Fruit fly (Drosophila melanogaster): ENCODE results near the gene Cp15.

Cp15 gene

dm6 chr3L:8689675-8690074 lies 38.6 kb upstream of the Cp15 start (continued):
- peak; percentile 42 for TF ChIP-seq fd3F (GFP tag; optimal IDR thresholded peaks at IDR 0.05)
- no peak for TF ChIP-seq dmrt11E (tag; optimal IDR thresholded peaks at IDR 0.05)
- no peak for TF ChIP-seq CG2875 (GFP tag; optimal IDR thresholded peaks at IDR 0.05)
- no peak for TF ChIP-seq gro (GFP tag; optimal IDR thresholded peaks at IDR 0.05)
- no peak for TF ChIP-seq CG7271 (tag; optimal IDR thresholded peaks at IDR 0.05)
- TF ChIP-seq dm (GFP tag; optimal IDR thresholded peaks at IDR 0.05), result no peak
- no peak for TF ChIP-seq CG10431 (GFP tag; optimal IDR thresholded peaks at IDR 0.05)
- TF ChIP-seq HLH4C (GFP tag; IDR thresholded peaks at IDR 0.05; ENCODE audit: partially characterized antibody), result no peak
- TF ChIP-seq B-H2 (GFP tag; optimal IDR thresholded peaks at IDR 0.05), result peak; percentile 34
- TF ChIP-seq zen (tag; optimal IDR thresholded peaks at IDR 0.05), result no peak
- no peak for TF ChIP-seq CG10366 (GFP tag; IDR thresholded peaks at IDR 0.05)
- TF ChIP-seq CG17361 (GFP tag; IDR thresholded peaks at IDR 0.05), result 0 out of 3 replicates have a peak, but pooled peaks have one; percentile 25
- no peak for TF ChIP-seq Hr3 (GFP tag; optimal IDR thresholded peaks at IDR 0.05)
- no peak for TF ChIP-seq CG10565 (GFP tag; optimal IDR thresholded peaks at IDR 0.05)
- TF ChIP-seq CG1832 (GFP tag; optimal IDR thresholded peaks at IDR 0.05), result no peak
- TF ChIP-seq CG9437 (GFP tag; optimal IDR thresholded peaks at IDR 0.05), result no peak
- TF ChIP-seq Gug (GFP tag; IDR thresholded peaks at IDR 0.05), result no peak
- no peak for TF ChIP-seq Atf3 (GFP tag; optimal IDR thresholded peaks at IDR 0.05)
- TF ChIP-seq prd (optimal IDR thresholded peaks at IDR 0.05), result no peak
- TF ChIP-seq prd (GFP tag; IDR thresholded peaks at IDR 0.05), result no peak
- no peak for TF ChIP-seq pita (GFP tag; optimal IDR thresholded peaks at IDR 0.05)
- no peak for TF ChIP-seq ro (GFP tag; IDR thresholded peaks at IDR 0.05)
- TF ChIP-seq CG2129 (GFP tag; IDR thresholded peaks at IDR 0.05; ENCODE audit: partially characterized antibody), result no peak
- TF ChIP-seq CG12769 (tag; optimal IDR thresholded peaks at IDR 0.05), result peak; percentile 87
- no peak for TF ChIP-seq CG10321 (GFP tag; IDR thresholded peaks at IDR 0.05)
- TF ChIP-seq CG14860 (GFP tag; IDR thresholded peaks at IDR 0.05; ENCODE audit: partially characterized antibody), result no peak
- TF ChIP-seq tio (GFP tag; optimal IDR thresholded peaks at IDR 0.05), result no peak
- no peak for TF ChIP-seq tup (GFP tag; optimal IDR thresholded peaks at IDR 0.05)
- no peak for TF ChIP-seq ttk (GFP tag; IDR thresholded peaks at IDR 0.05)
- TF ChIP-seq CG10654 (GFP tag; optimal IDR thresholded peaks at IDR 0.05), result no peak
- TF ChIP-seq Stat92E (GFP tag; optimal IDR thresholded peaks at IDR 0.05), result no peak
- no peak for TF ChIP-seq Deaf1 (tag; optimal IDR thresholded peaks at IDR 0.05)
- TF ChIP-seq CG13287 (GFP tag; IDR thresholded peaks at IDR 0.05; ENCODE audit: partially characterized antibody), result no peak
- TF ChIP-seq sug (tag; optimal IDR thresholded peaks at IDR 0.05), result peak; percentile 31
- TF ChIP-seq CG2199 (GFP tag; IDR thresholded peaks at IDR 0.05), result no peak
- no peak for TF ChIP-seq tll (GFP tag; optimal IDR thresholded peaks at IDR 0.05)
- TF ChIP-seq CG3065 (GFP tag; optimal IDR thresholded peaks at IDR 0.05), result no peak
- no peak for TF ChIP-seq ash1 (GFP tag; optimal IDR thresholded peaks at IDR 0.05)
- TF ChIP-seq kay (GFP tag; optimal IDR thresholded peaks at IDR 0.05), result no peak
- TF ChIP-seq Fer3 (tag; optimal IDR thresholded peaks at IDR 0.05), result peak; percentile 63
- TF ChIP-seq dpn (GFP tag; optimal IDR thresholded peaks at IDR 0.05), result peak in 1 of 2 experiments; percentile 45
- TF ChIP-seq zf30C (GFP tag; optimal IDR thresholded peaks at IDR 0.05), result no peak
- no peak for TF ChIP-seq Ada2b (GFP tag; IDR thresholded peaks at IDR 0.05)
- TF ChIP-seq CG1603 (tag; optimal IDR thresholded peaks at IDR 0.05), result peak; percentile 14
- TF ChIP-seq psq (GFP tag; optimal IDR thresholded peaks at IDR 0.05), result no peak
- peak; percentile 35 for TF ChIP-seq CG4328 (GFP tag; optimal IDR thresholded peaks at IDR 0.05)
- TF ChIP-seq CG7372 (GFP tag; IDR thresholded peaks at IDR 0.05), result no peak
- TF ChIP-seq sima (GFP tag; optimal IDR thresholded peaks at IDR 0.05), result no peak
- no peak for TF ChIP-seq Bdp1 (GFP tag; optimal IDR thresholded peaks at IDR 0.05)
- no peak for TF ChIP-seq CG8388 (GFP tag; optimal IDR thresholded peaks at IDR 0.05)
- no peak for TF ChIP-seq Awh (GFP tag; IDR thresholded peaks at IDR 0.05)

Data from whole organism, embryonic.